Fruit fly (Drosophila melanogaster): ENCODE data around the gene Tom.

DNA sequence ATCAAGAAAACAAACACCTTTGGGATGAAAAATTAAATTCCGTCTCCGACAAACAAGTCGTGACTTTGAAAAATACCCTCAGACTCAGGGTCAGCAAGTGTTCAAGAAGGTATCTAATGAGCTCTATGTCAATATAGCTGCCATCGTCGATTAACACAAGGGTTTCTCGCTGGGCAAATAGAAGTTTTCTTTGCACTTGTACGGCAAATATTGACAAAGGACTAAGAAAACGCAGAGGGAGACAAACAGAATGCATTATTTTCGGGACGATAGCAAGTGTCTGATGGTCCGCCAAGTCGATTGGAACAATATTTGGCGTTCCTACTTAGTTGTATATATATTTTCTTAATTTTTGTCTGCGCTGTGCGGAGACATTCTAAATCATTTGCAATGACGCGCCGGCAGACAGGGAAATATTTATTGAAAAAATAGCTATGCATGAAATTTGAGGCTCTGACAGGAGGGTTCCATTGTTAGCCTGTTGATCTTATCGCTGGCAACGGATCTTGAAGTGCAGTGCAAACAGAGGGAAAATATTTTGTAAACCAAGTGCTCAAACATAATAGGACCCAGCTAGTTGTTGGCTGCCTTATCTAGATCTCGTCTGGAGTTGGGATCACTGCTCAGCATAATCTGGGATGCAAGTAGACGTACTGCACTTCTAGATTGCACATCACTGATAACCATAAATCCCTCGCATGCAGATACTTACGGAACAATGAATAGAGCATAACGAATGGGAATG lies 12.7 kb upstream of the Tom start:
- TF ChIP-seq CG8478 (optimal IDR thresholded peaks at IDR 0.05) (no peak), CTCF (optimal IDR thresholded peaks at IDR 0.05) (no peak)
